Worm (Caenorhabditis elegans): ENCODE data around the gene tmed-10.

Gene tmed-10

DNA sequence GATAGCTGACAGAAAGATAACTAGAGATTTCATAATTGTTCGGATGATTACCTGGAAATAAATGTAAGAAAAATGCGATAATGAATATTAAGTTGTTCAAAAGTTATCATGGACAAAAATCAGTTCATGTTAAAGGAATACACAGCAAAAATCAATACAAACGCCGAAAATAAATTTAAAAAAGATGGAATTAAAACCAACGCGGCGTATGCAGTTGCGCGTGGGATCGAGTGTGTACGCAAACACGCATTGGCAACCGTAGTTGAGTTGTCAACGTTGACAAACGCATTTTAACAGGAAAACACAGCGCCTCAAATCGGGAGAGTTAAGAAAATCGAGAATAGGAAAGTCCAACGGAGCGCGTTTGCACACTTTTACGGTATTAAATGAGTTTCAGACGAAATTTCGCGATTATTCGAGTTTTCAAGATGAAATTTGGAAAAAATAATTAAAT lies at the start of gene tmed-10 (continued):
- peak; percentile 78 for TF ChIP-seq nhr-71 (tag; optimal IDR thresholded peaks at IDR 0.05)
- TF ChIP-seq tlp-1 (tag; optimal IDR thresholded peaks at IDR 0.05): no peak
- no peak for TF ChIP-seq hlh-17 (GFP tag; optimal IDR thresholded peaks at IDR 0.05; ENCODE audit: borderline replicate concordance)
- TF ChIP-seq alr-1 (tag; optimal IDR thresholded peaks at IDR 0.05; ENCODE audit: borderline replicate concordance): no peak
- TF ChIP-seq mdl-1 (tag; optimal IDR thresholded peaks at IDR 0.05): peak in 1 of 2 experiments; percentile 43
- peak; percentile 80 for TF ChIP-seq nhr-19 (GFP tag; conservative IDR thresholded peaks at IDR 0.05)
- peak; percentile 70 for TF ChIP-seq swsn-7 (tag; optimal IDR thresholded peaks at IDR 0.05)
- TF ChIP-seq ceh-82 (tag; optimal IDR thresholded peaks at IDR 0.05): peak; percentile 85 to 87 (median 87)
- TF ChIP-seq efl-1 (optimal IDR thresholded peaks at IDR 0.05): peak; percentile 59 to 68
- peak; percentile 55 to 95 for TF ChIP-seq efl-1 (GFP tag; optimal IDR thresholded peaks at IDR 0.05 in 1 of 2)
- TF ChIP-seq tbx-2 (tag; optimal IDR thresholded peaks at IDR 0.05): peak; percentile 54
- peak; percentile 93 for TF ChIP-seq unc-130 (tag; optimal IDR thresholded peaks at IDR 0.05)
- no peak for TF ChIP-seq ceh-90 (tag; optimal IDR thresholded peaks at IDR 0.05)
- TF ChIP-seq zag-1 (tag; optimal IDR thresholded peaks at IDR 0.05): no peak
- no peak for TF ChIP-seq nhr-28 (tag; optimal IDR thresholded peaks at IDR 0.05)
- peak; percentile 44 to 64 (median 59) for TF ChIP-seq dpl-1 (GFP tag; optimal IDR thresholded peaks at IDR 0.05)
- no peak for TF ChIP-seq efl-3 (GFP tag; optimal IDR thresholded peaks at IDR 0.05)
- no peak for TF ChIP-seq hpl-2 (GFP tag; optimal IDR thresholded peaks at IDR 0.05)
- no peak for TF ChIP-seq zip-4 (GFP tag; optimal IDR thresholded peaks at IDR 0.05)
- peak; percentile 48 for TF ChIP-seq skn-1 (tag; optimal IDR thresholded peaks at IDR 0.05)
- TF ChIP-seq unc-62 (GFP tag; optimal IDR thresholded peaks at IDR 0.05): no peak
- no peak for TF ChIP-seq ceh-8 (GFP tag; optimal IDR thresholded peaks at IDR 0.05)
- no peak for TF ChIP-seq hlh-4 (tag; optimal IDR thresholded peaks at IDR 0.05)
- TF ChIP-seq elt-3 (tag; optimal IDR thresholded peaks at IDR 0.05): peak in 1 of 6 experiments; percentile 27
- peak; percentile 16 for TF ChIP-seq elt-2 (tag; optimal IDR thresholded peaks at IDR 0.05)
- no peak for TF ChIP-seq vab-15 (tag; optimal IDR thresholded peaks at IDR 0.05)
- no peak for TF ChIP-seq egl-27 (tag; optimal IDR thresholded peaks at IDR 0.05)
- no peak for TF ChIP-seq Y116A8C.19 (tag; optimal IDR thresholded peaks at IDR 0.05; ENCODE audit: borderline replicate concordance)
- TF ChIP-seq C04F5.9 (tag; optimal IDR thresholded peaks at IDR 0.05): no peak
- TF ChIP-seq C16A3.4 (tag; optimal IDR thresholded peaks at IDR 0.05): peak; percentile 28
- TF ChIP-seq pqm-1 (tag; optimal IDR thresholded peaks at IDR 0.05): no peak

DNA sequence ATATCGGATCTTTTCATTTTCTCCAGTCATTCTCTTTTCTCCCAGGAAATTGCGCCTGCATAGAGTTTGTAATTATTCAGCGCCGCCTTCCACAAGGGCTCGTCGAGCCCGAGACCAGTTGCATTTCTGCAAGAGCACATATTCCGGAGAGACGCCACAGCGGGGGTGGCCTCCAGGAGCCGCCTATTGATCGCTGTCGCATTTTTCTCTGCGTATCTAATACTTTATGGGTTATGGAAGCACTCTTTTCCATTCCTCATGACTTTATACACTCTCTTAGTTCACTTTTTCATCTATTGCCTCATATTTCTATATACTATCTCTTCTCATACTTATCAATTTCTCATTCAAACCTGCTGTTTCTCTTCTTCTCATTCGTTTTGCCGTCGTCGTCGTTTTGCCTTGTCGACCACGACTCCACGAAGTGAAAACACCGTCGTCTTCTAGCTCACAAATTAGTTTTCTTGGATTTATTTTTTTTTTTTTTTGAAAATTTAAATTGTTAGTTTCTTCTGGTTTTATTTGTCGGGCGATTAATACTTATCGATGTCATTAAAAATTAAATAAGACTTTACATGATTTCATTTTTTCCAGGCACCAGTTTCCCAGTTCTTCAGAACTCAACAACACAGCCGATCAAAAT lies 48.5 kb upstream of the tmed-10 start, which contains the start of gene cnb-1:
TSS of gene cnb-1 (plus strand) at position 593 of the 643 bp plus-strand sequence.
- TF ChIP-seq C04F5.9 (tag; optimal IDR thresholded peaks at IDR 0.05) (no peak), aha-1 (tag; optimal IDR thresholded peaks at IDR 0.05) (peak; percentile 10), hlh-4 (tag; optimal IDR thresholded peaks at IDR 0.05) (no peak), C34B4.2 (tag; optimal IDR thresholded peaks at IDR 0.05) (no peak), nhr-71 (tag; optimal IDR thresholded peaks at IDR 0.05) (peak; percentile 88), lin-15B (tag; optimal IDR thresholded peaks at IDR 0.05) (no peak), isw-1 (GFP tag; IDR thresholded peaks at IDR 0.05) (peak; percentile 41), elt-3 (tag; optimal IDR thresholded peaks at IDR 0.05) (no peak), jun-1 (tag; optimal IDR thresholded peaks at IDR 0.05) (peak; percentile 56), nhr-237 (tag; optimal IDR thresholded peaks at IDR 0.05) (no peak), nhr-20 (tag; optimal IDR thresholded peaks at IDR 0.05) (peak; percentile 59), ztf-11 (tag; optimal IDR thresholded peaks at IDR 0.05) (peak in 1 of 2 experiments; percentile 7), egl-27 (tag; optimal IDR thresholded peaks at IDR 0.05) (no peak), mep-1 (tag; optimal IDR thresholded peaks at IDR 0.05) (peak; percentile 79), mab-9 (GFP tag; IDR thresholded peaks at IDR 0.05) (peak; percentile 52; the same call in 1 of the 2 replicates), unc-86 (tag; optimal IDR thresholded peaks at IDR 0.05) (peak; percentile 81), blmp-1 (tag; optimal IDR thresholded peaks at IDR 0.05) (peak; percentile 24), unc-98 (GFP tag; IDR thresholded peaks at IDR 0.05) (no peak), nhr-85 (tag) (peak; percentile 77), efl-1 (optimal IDR thresholded peaks at IDR 0.05) (peak; percentile 74 to 85), efl-1 (GFP tag; optimal IDR thresholded peaks at IDR 0.05 in 1 of 2) (peak; percentile 39 to 93), nhr-77 (tag; optimal IDR thresholded peaks at IDR 0.05) (no peak), Y116A8C.19 (tag; optimal IDR thresholded peaks at IDR 0.05; ENCODE audit: borderline replicate concordance) (no peak), ceh-63 (GFP tag; optimal IDR thresholded peaks at IDR 0.05) (no peak), nhr-12 (tag; optimal IDR thresholded peaks at IDR 0.05) (no peak), hlh-17 (GFP tag; optimal IDR thresholded peaks at IDR 0.05; ENCODE audit: borderline replicate concordance) (no peak), nhr-28 (tag; optimal IDR thresholded peaks at IDR 0.05) (no peak), sox-4 (tag; optimal IDR thresholded peaks at IDR 0.05) (peak; percentile 31), ceh-8 (GFP tag; optimal IDR thresholded peaks at IDR 0.05) (no peak), nhr-19 (GFP tag; conservative IDR thresholded peaks at IDR 0.05) (peak; percentile 62), lin-13 (GFP tag; optimal IDR thresholded peaks at IDR 0.05) (peak; percentile 19)

All from whole organism, L1 larva.